Fruit fly (Drosophila melanogaster) whole organism, embryonic: ENCODE measurements around the gene da.

Experiments used
- Ada2b ChIP-seq: fragments of 200-800 bp; sonication (Bioruptor generic); IDR thresholded peaks from 2 replicates; pipeline ENCODE4 v1.3.6; 2022; ENCODE audit warnings: missing biosample characterization, missing genetic modification characterization
- Atf-2 ChIP-seq: fragments of 200-800 bp; sonication (Bioruptor generic); optimal IDR thresholded peaks from 2 replicates; lab custom pipeline; 2016; ENCODE audit warnings: missing biosample characterization, missing genetic modification characterization
- CG11085 ChIP-seq: fragments of 200-800 bp; sonication (Bioruptor generic); IDR thresholded peaks from 2 replicates; pipeline ENCODE4 v1.3.6; 2022; ENCODE audit warnings: missing biosample characterization, missing genetic modification characterization
- CG11696 ChIP-seq: fragments of 200-800 bp; sonication (Bioruptor generic); IDR thresholded peaks from 2 replicates; pipeline ENCODE4 v1.3.6; 2022; ENCODE audit warnings: missing biosample characterization, missing genetic modification characterization
- CG12744 ChIP-seq: fragments of 200-800 bp; sonication (Bioruptor generic); optimal IDR thresholded peaks from 2 replicates; lab custom pipeline; 2016; ENCODE audit warnings: missing biosample characterization, missing genetic modification characterization
- CG13287 ChIP-seq: fragments of 200-800 bp; sonication (Bioruptor generic); IDR thresholded peaks from 2 replicates; pipeline ENCODE4 v1.3.6; 2022; ENCODE audit warnings: missing biosample characterization, missing genetic modification characterization; ENCODE audit not compliant: partially characterized antibody
- CG16813 ChIP-seq: fragments of 200-800 bp; sonication (Bioruptor generic); IDR thresholded peaks from 3 replicates; pipeline ENCODE4 v1.3.6; 2022; ENCODE audit warnings: missing biosample characterization, missing genetic modification characterization; ENCODE audit not compliant: partially characterized antibody
- CG2129 ChIP-seq: fragments of 200-800 bp; sonication (Bioruptor generic); IDR thresholded peaks from 2 replicates; pipeline ENCODE4 v1.3.6; 2022; ENCODE audit warnings: missing biosample characterization, missing genetic modification characterization; ENCODE audit not compliant: partially characterized antibody
- CG2199 ChIP-seq: fragments of 200-800 bp; sonication (Bioruptor generic); IDR thresholded peaks from 3 replicates; pipeline ENCODE4 v1.3.6; 2022; ENCODE audit warnings: missing biosample characterization, missing genetic modification characterization
- CG2712 ChIP-seq: fragments of 200-800 bp; optimal IDR thresholded peaks from 3 replicates; lab custom pipeline; 2019; ENCODE audit warnings: missing biosample characterization, mild to moderate bottlenecking, missing genetic modification characterization, moderate library complexity
- CG30020 ChIP-seq: fragments of 200-800 bp; optimal IDR thresholded peaks from 2 replicates; lab custom pipeline; 2019; ENCODE audit warnings: missing biosample characterization, mild to moderate bottlenecking, missing genetic modification characterization, moderate library complexity
- CG3163 ChIP-seq: fragments of 200-800 bp; sonication (Bioruptor generic); optimal IDR thresholded peaks from 3 replicates; lab custom pipeline; 2016; ENCODE audit warnings: missing biosample characterization, missing genetic modification characterization
- CG4282 ChIP-seq: fragments of 200-800 bp; sonication (Bioruptor generic); optimal IDR thresholded peaks from 2 replicates; lab custom pipeline; 2016; ENCODE audit warnings: missing biosample characterization, missing genetic modification characterization
- CG4820 ChIP-seq: fragments of 200-800 bp; sonication (Bioruptor generic); optimal IDR thresholded peaks from 3 replicates; lab custom pipeline; 2016; ENCODE audit warnings: missing biosample characterization, missing genetic modification characterization
- CG5245 ChIP-seq: fragments of 200-800 bp; sonication (Bioruptor generic); optimal IDR thresholded peaks from 3 replicates; lab custom pipeline; 2016; ENCODE audit warnings: missing biosample characterization, missing genetic modification characterization
- CG6791 ChIP-seq: fragments of 200-800 bp; sonication (Bioruptor generic); IDR thresholded peaks from 3 replicates; pipeline ENCODE4 v1.3.6; 2022; ENCODE audit warnings: missing biosample characterization, missing genetic modification characterization; ENCODE audit not compliant: partially characterized antibody
- CG7786 ChIP-seq: fragments of 200-800 bp; sonication (Bioruptor generic); optimal IDR thresholded peaks from 2 replicates; lab custom pipeline; 2016; ENCODE audit warnings: missing biosample characterization, missing genetic modification characterization
- CG7963 ChIP-seq: fragments of 200-800 bp; sonication (Bioruptor generic); IDR thresholded peaks from 3 replicates; pipeline ENCODE4 v1.3.6; 2022; ENCODE audit warnings: missing biosample characterization, missing genetic modification characterization; ENCODE audit not compliant: partially characterized antibody
- CG8388 ChIP-seq: fragments of 200-800 bp; sonication (Bioruptor generic); optimal IDR thresholded peaks from 2 replicates; lab custom pipeline; 2019; ENCODE audit warnings: missing biosample characterization, mild to moderate bottlenecking, missing genetic modification characterization, moderate library complexity
- CG8765 ChIP-seq: fragments of 200-800 bp; sonication (Bioruptor generic); IDR thresholded peaks from 2 replicates; pipeline ENCODE4 v1.3.6; 2022; ENCODE audit warnings: missing biosample characterization, missing genetic modification characterization
- CG8924 ChIP-seq: fragments of 200-800 bp; optimal IDR thresholded peaks from 3 replicates; lab custom pipeline; 2019; ENCODE audit warnings: missing biosample characterization, mild to moderate bottlenecking, missing genetic modification characterization, moderate library complexity
- CoRest ChIP-seq: fragments of 200-800 bp; sonication (Bioruptor generic); optimal IDR thresholded peaks from 3 replicates; lab custom pipeline; 2018; ENCODE audit warnings: missing biosample characterization, mild to moderate bottlenecking, missing genetic modification characterization, moderate library complexity
- Deaf1 ChIP-seq: fragments of 200-800 bp; optimal IDR thresholded peaks from 3 replicates; lab custom pipeline; 2019; ENCODE audit warnings: missing biosample characterization, mild to moderate bottlenecking, missing genetic modification characterization, moderate library complexity
- Drgx ChIP-seq: fragments of 200-800 bp; sonication (Bioruptor generic); IDR thresholded peaks from 2 replicates; pipeline ENCODE4 v1.3.6; 2022; ENCODE audit warnings: missing biosample characterization, missing genetic modification characterization
- Elba2 ChIP-seq: fragments of 200-800 bp; sonication (Bioruptor generic); optimal IDR thresholded peaks from 3 replicates; lab custom pipeline; 2016; ENCODE audit warnings: missing biosample characterization, missing genetic modification characterization
- HmgZ ChIP-seq: fragments of 200-800 bp; sonication (Bioruptor generic); optimal IDR thresholded peaks from 2 replicates; lab custom pipeline; 2018; ENCODE audit warnings: missing biosample characterization, mild to moderate bottlenecking, missing genetic modification characterization
- Lim3 ChIP-seq: fragments of 200-800 bp; sonication (Bioruptor generic); IDR thresholded peaks from 2 replicates; pipeline ENCODE4 v1.3.6; 2022; ENCODE audit warnings: missing biosample characterization, missing genetic modification characterization
- Max ChIP-seq: fragments of 200-800 bp; sonication (Bioruptor generic); optimal IDR thresholded peaks from 2 replicates; lab custom pipeline; 2016; ENCODE audit warnings: missing biosample characterization, mild to moderate bottlenecking, missing genetic modification characterization
- Pdp1 ChIP-seq, 2 experiments: fragments of 200-800 bp; sonication (Bioruptor generic); optimal IDR thresholded peaks; 3 replicates each; lab custom pipeline; 2016; ENCODE audit warnings: missing biosample characterization in 2 of 2, missing genetic modification characterization in 2 of 2, mild to moderate bottlenecking in 1 of 2, moderate library complexity in 1 of 2
- Rx ChIP-seq: fragments of 200-800 bp; sonication (Bioruptor generic); IDR thresholded peaks from 2 replicates; pipeline ENCODE4 v1.3.6; 2022; ENCODE audit warnings: missing biosample characterization, missing genetic modification characterization
- Side ChIP-seq: fragments of 200-800 bp; sonication (Bioruptor generic); optimal IDR thresholded peaks from 2 replicates; lab custom pipeline; 2016; ENCODE audit warnings: missing biosample characterization, missing genetic modification characterization
- Sin3A ChIP-seq: fragments of >200 bp; optimal IDR thresholded peaks from 2 replicates; lab custom pipeline; 2018
- Spps ChIP-seq: fragments of 200-800 bp; sonication (Bioruptor generic); optimal IDR thresholded peaks from 2 replicates; lab custom pipeline; 2018; ENCODE audit warnings: missing biosample characterization, mild to moderate bottlenecking, missing genetic modification characterization
- Sry-β ChIP-seq: fragments of 200-800 bp; sonication (Bioruptor generic); optimal IDR thresholded peaks from 2 replicates; lab custom pipeline; 2018; ENCODE audit warnings: missing biosample characterization, mild to moderate bottlenecking, missing genetic modification characterization, moderate library complexity
- Ssrp ChIP-seq: fragments of 200-800 bp; sonication (Bioruptor generic); optimal IDR thresholded peaks from 2 replicates; lab custom pipeline; 2018; ENCODE audit warnings: missing biosample characterization, mild to moderate bottlenecking, missing genetic modification characterization, moderate library complexity
- Stat92E ChIP-seq, 3 experiments: fragments of >200 bp in 2 of 3; fragments of 200-800 bp in 1 of 3; sonication (Bioruptor generic) in 1 of 3; optimal IDR thresholded peaks; 2 replicates each; lab custom pipeline; 2017 to 2019; ENCODE audit warnings: missing biosample characterization in 3 of 3, missing genetic modification characterization in 3 of 3, mild to moderate bottlenecking in 1 of 3, moderate library complexity in 1 of 3
- Xbp1 ChIP-seq: fragments of 200-800 bp; sonication (Bioruptor generic); optimal IDR thresholded peaks from 3 replicates; lab custom pipeline; 2016; ENCODE audit warnings: missing biosample characterization, mild to moderate bottlenecking, missing genetic modification characterization
- ftz-f1 ChIP-seq: fragments of 200-800 bp; sonication (Bioruptor generic); optimal IDR thresholded peaks from 2 replicates; lab custom pipeline; 2016; ENCODE audit warnings: missing biosample characterization, missing genetic modification characterization
- gcm ChIP-seq: fragments of 200-800 bp; sonication (Bioruptor generic); optimal IDR thresholded peaks from 2 replicates; lab custom pipeline; 2019; ENCODE audit warnings: missing biosample characterization, mild to moderate bottlenecking, missing genetic modification characterization, moderate library complexity
- grn ChIP-seq: fragments of 200-800 bp; sonication (Bioruptor generic); optimal IDR thresholded peaks from 3 replicates; lab custom pipeline; 2017; ENCODE audit warnings: missing biosample characterization, missing genetic modification characterization
- nmo ChIP-seq: fragments of 200-800 bp; sonication (Bioruptor generic); optimal IDR thresholded peaks from 2 replicates; lab custom pipeline; 2018; ENCODE audit warnings: missing biosample characterization, mild to moderate bottlenecking, missing genetic modification characterization, moderate library complexity
- peb ChIP-seq: fragments of 200-800 bp; sonication (Bioruptor generic); IDR thresholded peaks from 2 replicates; pipeline ENCODE4 v1.3.6; 2022; ENCODE audit warnings: missing biosample characterization, missing genetic modification characterization
- pros ChIP-seq: fragments of 200-800 bp; sonication (Bioruptor generic); optimal IDR thresholded peaks from 3 replicates; lab custom pipeline; 2019; ENCODE audit warnings: missing biosample characterization, mild to moderate bottlenecking, missing genetic modification characterization, moderate library complexity
- pzg ChIP-seq: fragments of 200-800 bp; sonication (Bioruptor generic); optimal IDR thresholded peaks from 3 replicates; lab custom pipeline; 2018; ENCODE audit warnings: missing biosample characterization, mild to moderate bottlenecking, missing genetic modification characterization, moderate library complexity
- rib ChIP-seq: fragments of 200-800 bp; sonication (Bioruptor generic); IDR thresholded peaks from 2 replicates; pipeline ENCODE4 v1.3.6; 2022; ENCODE audit warnings: missing biosample characterization, missing genetic modification characterization
- schlank ChIP-seq: fragments of 200-800 bp; sonication (Bioruptor generic); optimal IDR thresholded peaks from 2 replicates; lab custom pipeline; 2018; ENCODE audit warnings: missing biosample characterization, mild to moderate bottlenecking, missing genetic modification characterization
- tll ChIP-seq, 2 experiments: fragments of 200-800 bp in 1 of 2; fragments of >200 bp in 1 of 2; sonication (Bioruptor generic) in 1 of 2; optimal IDR thresholded peaks; 2 replicates each; lab custom pipeline; 2017 to 2019; ENCODE audit warnings: missing biosample characterization in 2 of 2, missing genetic modification characterization in 2 of 2, mild to moderate bottlenecking in 1 of 2, moderate library complexity in 1 of 2
- yki ChIP-seq: fragments of >200 bp; optimal IDR thresholded peaks from 3 replicates; lab custom pipeline; 2018

da gene

dm6 chr2L:10387869-10388726 is at the start of gene da:
da (plus strand) TSS chr2L:10388105.
- peak; percentile 99 for TF ChIP-seq CG30020
- peak; percentile 60; the same call in 1 of the 3 replicates for TF ChIP-seq CG6791 (GFP tag; lab: Robert Waterston, UW)
- TF ChIP-seq Pdp1 (GFP tag; optimal IDR thresholded peaks at IDR 0.05; lab: Kevin White, UChicago), result peak; percentile 33 to 69
- TF ChIP-seq peb, result peak; percentile 31; the same call in 1 of the 2 replicates
- TF ChIP-seq Rx (GFP tag; lab: Robert Waterston, UW), result no peak; the same call in 1 of the 2 replicates
- peak; percentile 38 for TF ChIP-seq Side (GFP tag; lab: Kevin White, UChicago)
- peak; percentile 9 for TF ChIP-seq CG5245 (GFP tag; lab: Kevin White, UChicago)
- TF ChIP-seq Elba2 (GFP tag; lab: Kevin White, UChicago), result no peak
- no peak for TF ChIP-seq Stat92E (GFP tag; optimal IDR thresholded peaks at IDR 0.05; lab: Kevin White, UChicago)
- no peak for TF ChIP-seq CG3163 (GFP tag; lab: Kevin White, UChicago)
- no peak for TF ChIP-seq CG2129 (GFP tag; lab: Robert Waterston, UW)
- peak; percentile 73 for TF ChIP-seq CoRest (tag; lab: Kevin White, UChicago)
- peak in 1 of 2 experiments; percentile 12 for TF ChIP-seq tll (GFP tag; optimal IDR thresholded peaks at IDR 0.05; lab: Kevin White, UChicago)
- TF ChIP-seq CG7786, result peak; percentile 55
- TF ChIP-seq Atf-2 (GFP tag; lab: Kevin White, UChicago), result no peak
- no peak for TF ChIP-seq gcm (GFP tag; lab: Kevin White, UChicago)
- TF ChIP-seq CG2712 (tag; lab: Kevin White, UChicago), result peak; percentile 71
- TF ChIP-seq Lim3, result no peak
- no peak for TF ChIP-seq CG11696 (GFP tag; lab: Robert Waterston, UW)
- TF ChIP-seq Sry-β (GFP tag; lab: Kevin White, UChicago), result no peak
- peak; percentile 35 for TF ChIP-seq CG4820 (GFP tag; lab: Kevin White, UChicago)
- no peak for TF ChIP-seq CG8765 (GFP tag; lab: Robert Waterston, UW)
- TF ChIP-seq Max, result peak; percentile 5
- TF ChIP-seq CG2199 (GFP tag; lab: Robert Waterston, UW), result 0 out of 3 replicates have a peak, but pooled peaks have one; percentile 68
- no peak for TF ChIP-seq pros (GFP tag; lab: Kevin White, UChicago)
- peak; percentile 98 for TF ChIP-seq Deaf1 (tag; lab: Kevin White, UChicago)
- peak; percentile 61 for TF ChIP-seq Ada2b (GFP tag; lab: Robert Waterston, UW)
- TF ChIP-seq schlank, result peak; percentile 9
- peak; percentile 44; the same call in 1 of the 3 replicates for TF ChIP-seq CG7963
- TF ChIP-seq CG8924, result peak; percentile 71
- peak; percentile 64 for TF ChIP-seq CG13287 (GFP tag; lab: Robert Waterston, UW)
- peak; percentile 73 for TF ChIP-seq nmo (GFP tag; lab: Kevin White, UChicago)
- TF ChIP-seq CG12744 (GFP tag; lab: Kevin White, UChicago), result peak; percentile 3
- no peak for TF ChIP-seq CG11085 (GFP tag; lab: Robert Waterston, UW)
- TF ChIP-seq CG8388 (GFP tag; lab: Kevin White, UChicago), result peak; percentile 21
- TF ChIP-seq grn (GFP tag; lab: Kevin White, UChicago), result peak; percentile 34
- TF ChIP-seq Spps (tag; lab: Kevin White, UChicago), result peak; percentile 23
- TF ChIP-seq CG4282 (GFP tag; lab: Kevin White, UChicago), result peak; percentile 46
- peak; percentile 58 for TF ChIP-seq Ssrp (tag; lab: Kevin White, UChicago)
- TF ChIP-seq Drgx (GFP tag; lab: Robert Waterston, UW), result peak; percentile 37; the same call in 1 of the 2 replicates
- peak; percentile 41 for TF ChIP-seq HmgZ (tag; lab: Kevin White, UChicago)
- TF ChIP-seq Xbp1 (GFP tag; lab: Kevin White, UChicago), result peak; percentile 73
- no peak for TF ChIP-seq ftz-f1 (GFP tag; lab: Kevin White, UChicago)
- peak; percentile 86 for TF ChIP-seq pzg (GFP tag; lab: Kevin White, UChicago)
- TF ChIP-seq Sin3A (lab: Kevin White, UChicago), result no peak
- TF ChIP-seq yki, result no peak
- TF ChIP-seq rib, result peak; percentile 45
- TF ChIP-seq CG16813 (GFP tag; lab: Robert Waterston, UW), result peak; percentile 64
